Fruit fly (Drosophila melanogaster): Measurements from ENCODE around the gene CG6712.

Gene CG6712

DNA sequence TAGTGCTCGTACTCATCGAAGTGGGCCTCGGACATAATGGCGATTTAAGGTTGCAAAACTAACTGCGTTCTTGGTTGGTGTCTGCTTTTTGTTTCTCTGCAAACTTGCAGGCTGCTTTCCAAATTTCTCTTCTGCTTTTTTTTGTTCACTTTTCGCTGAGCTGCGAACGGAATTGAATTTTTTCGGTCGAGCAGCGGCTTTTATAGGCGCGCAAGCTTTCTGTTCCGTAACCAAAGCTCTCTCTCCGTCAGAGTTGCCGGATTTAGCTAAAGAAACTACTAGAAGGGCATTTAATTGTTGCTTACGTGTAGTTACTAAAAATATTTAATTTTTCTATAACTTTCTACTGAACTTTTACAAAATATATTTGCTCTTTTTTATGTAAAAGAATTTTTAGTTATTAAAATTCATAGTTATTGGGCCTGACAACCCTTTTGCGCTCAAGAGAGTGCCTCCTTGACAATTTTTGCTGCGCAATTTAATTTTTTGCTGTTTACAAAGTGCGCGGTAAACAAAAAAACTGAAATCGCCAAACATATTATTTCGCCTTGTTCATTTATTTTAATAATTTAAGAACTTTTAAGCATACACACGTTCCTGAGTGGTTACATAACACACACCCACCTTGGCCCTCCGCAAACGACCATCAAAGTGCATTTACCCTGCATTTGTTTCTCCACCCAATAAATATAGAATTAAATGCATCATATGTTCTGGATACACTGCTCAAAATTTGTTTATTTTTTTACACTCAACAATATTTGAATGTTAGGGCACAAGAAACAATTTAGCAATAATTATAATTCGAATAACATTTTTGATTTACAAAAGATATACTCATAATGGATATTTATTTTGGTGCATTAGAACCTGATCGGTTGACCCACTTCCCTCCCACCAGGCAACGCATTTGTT, 50.1 kb downstream of the CG6712 start, which contains the start of gene CG6770 (continued):
- TF ChIP-seq CG31224 (GFP tag; IDR thresholded peaks at IDR 0.05): peak; percentile 64
- TF ChIP-seq trem (tag; optimal IDR thresholded peaks at IDR 0.05): peak; percentile 27
- no peak for TF ChIP-seq CG14860 (GFP tag; IDR thresholded peaks at IDR 0.05; ENCODE audit: partially characterized antibody)
- peak; percentile 79 for TF ChIP-seq Sox102F (GFP tag; optimal IDR thresholded peaks at IDR 0.05)
- peak; percentile 89 for TF ChIP-seq stc (GFP tag; IDR thresholded peaks at IDR 0.05)
- peak; percentile 90 for TF ChIP-seq Dbx (GFP tag; IDR thresholded peaks at IDR 0.05)
- peak; percentile 28 for TF ChIP-seq ac (GFP tag; optimal IDR thresholded peaks at IDR 0.05)
- peak; percentile 87 for TF ChIP-seq dysf (GFP tag; IDR thresholded peaks at IDR 0.05)
- peak; percentile 9 for TF ChIP-seq Ets97D (GFP tag; optimal IDR thresholded peaks at IDR 0.05)
- TF ChIP-seq Scr (GFP tag; IDR thresholded peaks at IDR 0.05; ENCODE audit: partially characterized antibody): peak; percentile 36
- TF ChIP-seq mld (GFP tag; IDR thresholded peaks at IDR 0.05; ENCODE audit: partially characterized antibody): 0 out of 3 replicates have a peak, but pooled peaks have one; percentile 19
- peak; percentile 67 for TF ChIP-seq Nf-YB (GFP tag; optimal IDR thresholded peaks at IDR 0.05)
- TF ChIP-seq wek (GFP tag; optimal IDR thresholded peaks at IDR 0.05): no peak
- TF ChIP-seq chif (GFP tag; optimal IDR thresholded peaks at IDR 0.05): peak in 1 of 2 experiments; percentile 19
- TF ChIP-seq esg (GFP tag; conservative IDR thresholded peaks at IDR 0.05): peak; percentile 73
- TF ChIP-seq CG9215 (GFP tag; IDR thresholded peaks at IDR 0.05): peak; percentile 65
- TF ChIP-seq Optix (GFP tag; IDR thresholded peaks at IDR 0.05): peak; percentile 62; the same call in 2 of the 3 replicates
- TF ChIP-seq CG15514 (GFP tag; optimal IDR thresholded peaks at IDR 0.05): peak; percentile 87
- TF ChIP-seq Drgx (GFP tag; IDR thresholded peaks at IDR 0.05): peak; percentile 87
- peak; percentile 28; the same call in 1 of the 2 replicates for TF ChIP-seq CG13287 (GFP tag; IDR thresholded peaks at IDR 0.05; ENCODE audit: partially characterized antibody)
- TF ChIP-seq maf-S (GFP tag; optimal IDR thresholded peaks at IDR 0.05): peak; percentile 13
- TF ChIP-seq tna (GFP tag; IDR thresholded peaks at IDR 0.05; ENCODE audit: partially characterized antibody): peak; percentile 54; the same call in 1 of the 2 replicates
- peak; percentile 55 for TF ChIP-seq Bteb2 (GFP tag; optimal IDR thresholded peaks at IDR 0.05)
- no peak for TF ChIP-seq mirr (GFP tag; optimal IDR thresholded peaks at IDR 0.05)
- no peak for TF ChIP-seq ham (GFP tag; IDR thresholded peaks at IDR 0.05)
- 0 out of 4 replicates have a peak, but pooled peaks have one; percentile 66 for TF ChIP-seq chinmo (GFP tag; IDR thresholded peaks at IDR 0.05; ENCODE audit: partially characterized antibody)
- TF ChIP-seq jigr1 (GFP tag; IDR thresholded peaks at IDR 0.05): 0 out of 3 replicates have a peak, but pooled peaks have one; percentile 45
- no peak for TF ChIP-seq CG12236 (GFP tag; optimal IDR thresholded peaks at IDR 0.05)
- TF ChIP-seq Stat92E (GFP tag; optimal IDR thresholded peaks at IDR 0.05): no peak
- no peak for TF ChIP-seq CG8089 (GFP tag; optimal IDR thresholded peaks at IDR 0.05)
- TF ChIP-seq Gug (GFP tag; IDR thresholded peaks at IDR 0.05): no peak; the same call in 3 of the 4 replicates
- TF ChIP-seq H2.0 (GFP tag; IDR thresholded peaks at IDR 0.05): peak; percentile 73
- TF ChIP-seq Trl (optimal IDR thresholded peaks at IDR 0.05): peak; percentile 41 to 74
- TF ChIP-seq Trl (GFP tag; optimal IDR thresholded peaks at IDR 0.05): peak; percentile 43
- 0 out of 2 replicates have a peak, but pooled peaks have one; percentile 13 for TF ChIP-seq CG8765 (GFP tag; IDR thresholded peaks at IDR 0.05)
- TF ChIP-seq CG4360 (GFP tag; IDR thresholded peaks at IDR 0.05): no peak; the same call in none of the 2 replicates
- TF ChIP-seq CG15601 (tag; optimal IDR thresholded peaks at IDR 0.05): peak; percentile 64
- TF ChIP-seq Elba2 (GFP tag; optimal IDR thresholded peaks at IDR 0.05): no peak
- no peak for TF ChIP-seq Lim3 (GFP tag; IDR thresholded peaks at IDR 0.05)
- peak; percentile 0 for TF ChIP-seq Camta (GFP tag; optimal IDR thresholded peaks at IDR 0.05)
- TF ChIP-seq vvl (GFP tag; IDR thresholded peaks at IDR 0.05): peak; percentile 93
- TF ChIP-seq Atf3 (GFP tag; optimal IDR thresholded peaks at IDR 0.05): no peak
- TF ChIP-seq prd (optimal IDR thresholded peaks at IDR 0.05): no peak
- TF ChIP-seq prd (GFP tag; IDR thresholded peaks at IDR 0.05): peak; percentile 93
- TF ChIP-seq CG7745 (tag; optimal IDR thresholded peaks at IDR 0.05): no peak
- TF ChIP-seq corto (GFP tag; optimal IDR thresholded peaks at IDR 0.05): peak; percentile 50
- peak; percentile 94 for TF ChIP-seq row (GFP tag; IDR thresholded peaks at IDR 0.05)
- TF ChIP-seq Eip74EF (GFP tag; optimal IDR thresholded peaks at IDR 0.05): peak in 1 of 2 experiments; percentile 74

All from whole organism, embryonic.